Worm (Caenorhabditis elegans) whole organism, young adult: Measurements from ENCODE around the gene Y79H2A.3.

Experiments
- B0261.1 ChIP-seq: sonication (generic microtip); optimal IDR thresholded peaks from 2 replicates; lab custom pipeline; 2016; ENCODE audit warnings: mild to moderate bottlenecking, missing genetic modification characterization, moderate library complexity, missing compliant biosample characterization
- F49E8.2 ChIP-seq: sonication (generic microtip); optimal IDR thresholded peaks from 3 replicates; lab custom pipeline; 2017; ENCODE audit warnings: missing genetic modification characterization, mild to moderate bottlenecking, missing compliant biosample characterization, antibody characterized with exemption, moderate library complexity; ENCODE audit not compliant: insufficient read depth
- ceh-79 ChIP-seq: sonication (generic microtip); optimal IDR thresholded peaks from 2 replicates; lab custom pipeline; 2017; ENCODE audit warnings: mild to moderate bottlenecking, missing genetic modification characterization, missing compliant biosample characterization
- let-526 ChIP-seq: fragments of 200-800 bp; sonication (Bioruptor generic); IDR thresholded peaks from 2 replicates; pipeline ENCODE4 v1.3.6; 2022; ENCODE audit warnings: missing genetic modification reagents, missing genetic modification characterization, missing compliant biosample characterization
- lin-35 ChIP-seq, 3 experiments: fragments of 150-350 bp in 2 of 3; sonication (generic microtip) in 1 of 3; optimal IDR thresholded peaks; 2 replicates each; lab custom pipeline; 2014 to 2018; ENCODE audit warnings: missing biosample characterization in 3 of 3, missing genetic modification characterization in 3 of 3, missing genetic modification reagents in 3 of 3
- pha-4 ChIP-seq: fragments of 150-350 bp; sonication (generic microtip); optimal IDR thresholded peaks from 2 replicates; lab custom pipeline; 2014; ENCODE audit warnings: missing biosample characterization, missing genetic modification reagents, missing genetic modification characterization
- ztf-22 ChIP-seq: fragments of 200-800 bp; sonication (Bioruptor generic); optimal IDR thresholded peaks from 2 replicates; lab custom pipeline; 2018; ENCODE audit warnings: mild to moderate bottlenecking, missing genetic modification characterization, moderate library complexity, missing compliant biosample characterization

DNA sequence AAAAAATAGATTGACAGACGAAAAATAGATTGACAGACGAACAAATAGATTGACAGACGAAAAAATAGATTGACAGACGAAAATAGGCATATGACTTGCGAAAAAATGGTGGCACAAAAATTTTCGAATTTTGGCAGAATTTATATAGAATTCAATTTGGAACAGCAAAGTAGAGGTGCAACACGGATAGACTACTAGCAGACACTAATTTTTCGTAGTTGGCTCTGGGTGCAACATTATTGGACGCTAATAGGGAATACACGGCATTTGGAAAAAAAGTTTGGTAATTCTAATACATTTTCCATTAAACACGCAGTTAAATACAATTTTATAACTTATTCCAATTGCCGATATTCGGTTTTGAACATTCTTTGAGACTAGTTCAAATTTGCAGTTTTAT, 42.8 kb downstream of the Y79H2A.3 start:
- no peak for TF ChIP-seq lin-35 (GFP tag; optimal IDR thresholded peaks at IDR 0.05; lab: Kevin White, UChicago)
- TF ChIP-seq ztf-22 (GFP tag; lab: Kevin White, UChicago) = no peak
- no peak for TF ChIP-seq B0261.1 (tag; lab: Kevin White, UChicago)
- TF ChIP-seq pha-4 (tag; lab: Kevin White, UChicago) = no peak
- TF ChIP-seq F49E8.2 (tag; lab: Kevin White, UChicago) = no peak
- TF ChIP-seq let-526 (GFP tag; lab: Robert Waterston, UW) = no peak
- TF ChIP-seq ceh-79 (tag; lab: Kevin White, UChicago) = no peak
